Fruit fly (Drosophila melanogaster) whole organism, wandering third instar larva: ENCODE results near the gene CG13127.

Experiments used
- Abd-B ChIP-seq: fragments of >200 bp; optimal IDR thresholded peaks from 2 replicates; lab custom pipeline; 2017; ENCODE audit warnings: missing biosample characterization, missing genetic modification characterization
- CG32264 ChIP-seq: fragments of 200-800 bp; sonication (Bioruptor generic); optimal IDR thresholded peaks from 2 replicates; lab custom pipeline; 2016; ENCODE audit warnings: missing biosample characterization, missing genetic modification characterization
- CG9705 ChIP-seq: fragments of 200-800 bp; sonication (Bioruptor generic); optimal IDR thresholded peaks from 2 replicates; lab custom pipeline; 2018; ENCODE audit warnings: missing biosample characterization, mild to moderate bottlenecking, missing genetic modification characterization
- CrebA ChIP-seq: fragments of 200-800 bp; sonication (Bioruptor generic); optimal IDR thresholded peaks from 2 replicates; lab custom pipeline; 2016; ENCODE audit warnings: missing biosample characterization, mild to moderate bottlenecking, missing genetic modification characterization, borderline replicate concordance
- Dif ChIP-seq: fragments of 200-275, 200-300 bp; sonication (Bioruptor generic); optimal IDR thresholded peaks from 2 replicates; lab custom pipeline; 2018; ENCODE audit warnings: missing biosample characterization, missing genetic modification characterization; ENCODE audit not compliant: partially characterized antibody
- GATAd ChIP-seq: sonication (Bioruptor generic); optimal IDR thresholded peaks from 2 replicates; lab custom pipeline; 2016; ENCODE audit warnings: missing biosample characterization, missing genetic modification characterization
- HLH106 ChIP-seq: fragments of 200-800 bp; optimal IDR thresholded peaks from 3 replicates; lab custom pipeline; 2019; ENCODE audit warnings: missing biosample characterization, mild to moderate bottlenecking, missing genetic modification characterization, moderate library complexity
- Hnf4 ChIP-seq: fragments of 200-800 bp; sonication (Bioruptor generic); optimal IDR thresholded peaks from 2 replicates; lab custom pipeline; 2016; ENCODE audit warnings: missing biosample characterization, mild to moderate bottlenecking, missing genetic modification characterization
- Hr83 ChIP-seq: fragments of 200-300 bp; sonication (Bioruptor generic); optimal IDR thresholded peaks from 2 replicates; lab custom pipeline; 2016; ENCODE audit warnings: missing biosample characterization, mild to moderate bottlenecking, missing genetic modification characterization, moderate library complexity; ENCODE audit not compliant: poor library complexity, severe bottlenecking
- Jra ChIP-seq: sonication (Bioruptor generic); optimal IDR thresholded peaks from 2 replicates; lab custom pipeline; 2016; ENCODE audit warnings: missing biosample characterization, missing genetic modification characterization
- Mio ChIP-seq: sonication (Bioruptor generic); optimal IDR thresholded peaks from 2 replicates; lab custom pipeline; 2016; ENCODE audit warnings: missing biosample characterization, missing genetic modification characterization
- Myc ChIP-seq: fragments of >200 bp; optimal IDR thresholded peaks from 2 replicates; lab custom pipeline; 2017
- N ChIP-seq: fragments of >200 bp; optimal IDR thresholded peaks from 2 replicates; lab custom pipeline; 2018; ENCODE audit warnings: missing biosample characterization, missing external identifiers, missing genetic modification characterization
- OdsH ChIP-seq: fragments of 200-800 bp; sonication (Bioruptor generic); optimal IDR thresholded peaks from 2 replicates; lab custom pipeline; 2016; ENCODE audit warnings: missing biosample characterization, mild to moderate bottlenecking, missing genetic modification characterization
- Rel ChIP-seq, 2 experiments: fragments of 200-800 bp; sonication (Bioruptor generic) in 1 of 2; optimal IDR thresholded peaks; 2 replicates in 1 of 2; 3 replicates in 1 of 2; lab custom pipeline; 2016 to 2019; ENCODE audit warnings: mild to moderate bottlenecking in 2 of 2, missing biosample characterization in 2 of 2, missing genetic modification characterization in 2 of 2, moderate library complexity in 1 of 2
- Sp1 ChIP-seq: fragments of 200-800 bp; sonication (Bioruptor generic); optimal IDR thresholded peaks from 3 replicates; lab custom pipeline; 2019; ENCODE audit warnings: missing biosample characterization, mild to moderate bottlenecking, missing genetic modification characterization, moderate library complexity
- Vsx2 ChIP-seq: fragments of 200-300, 225-300 bp; sonication (Bioruptor generic); optimal IDR thresholded peaks from 2 replicates; lab custom pipeline; 2018; ENCODE audit warnings: missing biosample characterization, missing genetic modification characterization; ENCODE audit not compliant: partially characterized antibody
- br ChIP-seq: fragments of 200-800 bp; sonication (Bioruptor generic); optimal IDR thresholded peaks from 2 replicates; lab custom pipeline; 2016; ENCODE audit warnings: missing biosample characterization, missing genetic modification characterization
- brk ChIP-seq: fragments of 200-800 bp; sonication (Bioruptor generic); optimal IDR thresholded peaks from 2 replicates; lab custom pipeline; 2016; ENCODE audit warnings: missing biosample characterization, mild to moderate bottlenecking, missing genetic modification characterization
- dl ChIP-seq, 2 experiments: fragments of 175-275, 200-275 bp in 1 of 2; fragments of 200-275 bp in 1 of 2; sonication (Bioruptor generic); optimal IDR thresholded peaks; lab custom pipeline; 2018; ENCODE audit warnings: mild to moderate bottlenecking in 2 of 2, missing biosample characterization in 2 of 2, missing genetic modification characterization in 2 of 2, moderate library complexity in 2 of 2; ENCODE audit not compliant: partially characterized antibody in 2 of 2, insufficient read depth in 1 of 2
- dmrt93B ChIP-seq: fragments of 200-800 bp; sonication (Bioruptor generic); optimal IDR thresholded peaks from 2 replicates; lab custom pipeline; 2018; ENCODE audit warnings: missing biosample characterization, mild to moderate bottlenecking, missing genetic modification characterization
- dsf ChIP-seq: sonication (Bioruptor generic); optimal IDR thresholded peaks from 2 replicates; lab custom pipeline; 2016; ENCODE audit warnings: missing biosample characterization, missing genetic modification characterization, borderline replicate concordance
- ey ChIP-seq: fragments of 200-800 bp; sonication (Bioruptor generic); optimal IDR thresholded peaks from 2 replicates; lab custom pipeline; 2016; ENCODE audit warnings: missing biosample characterization, missing genetic modification characterization
- foxo ChIP-seq, 2 experiments: fragments of 200-800 bp; sonication (Bioruptor generic); optimal IDR thresholded peaks; 2 replicates in 1 of 2; 3 replicates in 1 of 2; lab custom pipeline; 2016 to 2017; ENCODE audit warnings: missing biosample characterization in 2 of 2, missing genetic modification characterization in 2 of 2
- fru ChIP-seq: fragments of 200-800 bp; sonication (Bioruptor generic); optimal IDR thresholded peaks from 3 replicates; lab custom pipeline; 2016; ENCODE audit warnings: missing biosample characterization, mild to moderate bottlenecking, missing genetic modification characterization
- h ChIP-seq: fragments of 200-800 bp; sonication (Bioruptor generic); optimal IDR thresholded peaks from 3 replicates; lab custom pipeline; 2016; ENCODE audit warnings: missing biosample characterization, mild to moderate bottlenecking, missing genetic modification characterization
- lola ChIP-seq: fragments of >200 bp; optimal IDR thresholded peaks from 2 replicates; lab custom pipeline; 2017; ENCODE audit warnings: missing biosample characterization, missing genetic modification characterization
- pan ChIP-seq: fragments of >200 bp; optimal IDR thresholded peaks from 2 replicates; lab custom pipeline; 2017
- psq ChIP-seq: fragments of 200-800 bp; sonication (Bioruptor generic); optimal IDR thresholded peaks from 3 replicates; lab custom pipeline; 2017; ENCODE audit warnings: missing biosample characterization, mild to moderate bottlenecking, missing genetic modification characterization, moderate library complexity
- rgr ChIP-seq: fragments of 200-800 bp; sonication (Bioruptor generic); optimal IDR thresholded peaks from 3 replicates; lab custom pipeline; 2016; ENCODE audit warnings: missing biosample characterization, mild to moderate bottlenecking, missing genetic modification characterization
- sage ChIP-seq: fragments of 200-800 bp; sonication (Bioruptor generic); optimal IDR thresholded peaks from 2 replicates; lab custom pipeline; 2016; ENCODE audit warnings: missing biosample characterization, mild to moderate bottlenecking, missing genetic modification characterization
- sv ChIP-seq: fragments of 200-800 bp; sonication (Bioruptor generic); optimal IDR thresholded peaks from 3 replicates; lab custom pipeline; 2016; ENCODE audit warnings: missing biosample characterization, missing genetic modification characterization
- tai ChIP-seq: sonication (Bioruptor generic); optimal IDR thresholded peaks from 2 replicates; lab custom pipeline; 2016; ENCODE audit warnings: missing biosample characterization, missing genetic modification characterization
- usp ChIP-seq: fragments of >200 bp; optimal IDR thresholded peaks from 2 replicates; lab custom pipeline; 2017; ENCODE audit warnings: missing biosample characterization, missing genetic modification characterization
- woc ChIP-seq: sonication (Bioruptor generic); optimal IDR thresholded peaks from 2 replicates; lab custom pipeline; 2016; ENCODE audit warnings: missing biosample characterization, mild to moderate bottlenecking, missing genetic modification characterization

Gene CG13127

dm6 chr2L:10026376-10026775 is at the start of gene CG13127:
Gene CG13127 (plus strand): TSS chr2L:10026676.
- TF ChIP-seq Sp1 (GFP tag; lab: Kevin White, UChicago) (no peak), CG32264 (GFP tag; lab: Kevin White, UChicago) (no peak), dl (GFP tag; optimal IDR thresholded peaks at IDR 0.05; lab: Kevin White, UChicago; ENCODE audit: insufficient read depth in 1 of 2, partially characterized antibody in 2 of 2) (no peak)

- TF ChIP-seq h (GFP tag; lab: Kevin White, UChicago) (peak; percentile 60), Hnf4 (GFP tag; lab: Kevin White, UChicago) (peak; percentile 28), CrebA (GFP tag; lab: Kevin White, UChicago) (no peak), rgr (GFP tag; lab: Kevin White, UChicago) (peak; percentile 30), brk (peak; percentile 41), OdsH (no peak), pan (lab: Kevin White, UChicago) (no peak), Hr83 (no peak), Jra (GFP tag; lab: Kevin White, UChicago) (no peak), Vsx2 (GFP tag; lab: Kevin White, UChicago) (no peak), lola (GFP tag; lab: Kevin White, UChicago) (no peak), N (GFP tag; lab: Kevin White, UChicago) (no peak), foxo (GFP tag; optimal IDR thresholded peaks at IDR 0.05; lab: Kevin White, UChicago) (peak in 1 of 2 experiments; percentile 31), br (GFP tag; lab: Kevin White, UChicago) (no peak), Myc (no peak), fru (GFP tag; lab: Kevin White, UChicago) (peak; percentile 55), dmrt93B (GFP tag; lab: Kevin White, UChicago) (no peak), Dif (GFP tag; lab: Kevin White, UChicago) (no peak), dl (GFP tag; optimal IDR thresholded peaks at IDR 0.05; lab: Kevin White, UChicago; ENCODE audit: insufficient read depth in 1 of 2, partially characterized antibody in 2 of 2) (no peak), GATAd (GFP tag; lab: Kevin White, UChicago) (no peak), Mio (GFP tag; lab: Kevin White, UChicago) (no peak), HLH106 (tag; lab: Kevin White, UChicago) (peak; percentile 72), CG32264 (GFP tag; lab: Kevin White, UChicago) (no peak), woc (GFP tag; lab: Kevin White, UChicago) (peak; percentile 22), psq (GFP tag; lab: Kevin White, UChicago) (no peak), dsf (GFP tag; lab: Kevin White, UChicago) (no peak), sage (GFP tag; lab: Kevin White, UChicago) (no peak), tai (GFP tag; lab: Kevin White, UChicago) (no peak), ey (GFP tag; lab: Kevin White, UChicago) (peak; percentile 11), usp (no peak), Sp1 (GFP tag; lab: Kevin White, UChicago) (peak; percentile 64)
These were observed 44.7 kb upstream of the CG13127 start for dm6 chr2L:9981809-9982208.

dm6 chr2L:9982516-9982915 is 44.0 kb upstream of the CG13127 start:
- TF ChIP-seq dmrt93B (GFP tag; lab: Kevin White, UChicago) = peak; percentile 76
- TF ChIP-seq rgr (GFP tag; lab: Kevin White, UChicago) = peak; percentile 72
- TF ChIP-seq OdsH = peak; percentile 79
- no peak for TF ChIP-seq lola (GFP tag; lab: Kevin White, UChicago)
- peak; percentile 70 for TF ChIP-seq psq (GFP tag; lab: Kevin White, UChicago)
- TF ChIP-seq Hr83 = no peak
- TF ChIP-seq foxo (GFP tag; optimal IDR thresholded peaks at IDR 0.05; lab: Kevin White, UChicago) = peak in 1 of 2 experiments; percentile 87
- TF ChIP-seq woc (GFP tag; lab: Kevin White, UChicago) = peak; percentile 29
- peak; percentile 23 for TF ChIP-seq Jra (GFP tag; lab: Kevin White, UChicago)
- peak; percentile 70 for TF ChIP-seq ey (GFP tag; lab: Kevin White, UChicago)
- TF ChIP-seq Rel (GFP tag; optimal IDR thresholded peaks at IDR 0.05; lab: Kevin White, UChicago) = no peak
- peak; percentile 51 for TF ChIP-seq Rel (tag; optimal IDR thresholded peaks at IDR 0.05; lab: Kevin White, UChicago)
- TF ChIP-seq Abd-B (GFP tag; lab: Kevin White, UChicago) = no peak
- no peak for TF ChIP-seq Myc
- TF ChIP-seq sage (GFP tag; lab: Kevin White, UChicago) = no peak
- peak; percentile 91 for TF ChIP-seq Sp1 (GFP tag; lab: Kevin White, UChicago)
- no peak for TF ChIP-seq usp
- TF ChIP-seq fru (GFP tag; lab: Kevin White, UChicago) = peak; percentile 92
- peak; percentile 90 for TF ChIP-seq HLH106 (tag; lab: Kevin White, UChicago)
- TF ChIP-seq Hnf4 (GFP tag; lab: Kevin White, UChicago) = peak; percentile 35
- TF ChIP-seq brk = peak; percentile 51
- no peak for TF ChIP-seq sv (GFP tag; lab: Kevin White, UChicago)
- TF ChIP-seq CG9705 = peak; percentile 61
- peak; percentile 87 for TF ChIP-seq h (GFP tag; lab: Kevin White, UChicago)
- TF ChIP-seq br (GFP tag; lab: Kevin White, UChicago) = peak; percentile 13
